Worm (Caenorhabditis elegans): ENCODE results near the gene srx-86.

- TF ChIP-seq hmg-4 (GFP tag; optimal IDR thresholded peaks at IDR 0.05) (no peak), tbx-37 (GFP tag; conservative IDR thresholded peaks at IDR 0.05) (no peak), ceh-13 (GFP tag; optimal IDR thresholded peaks at IDR 0.05) (no peak), hnd-1 (tag; optimal IDR thresholded peaks at IDR 0.05) (no peak), hmbx-1 (tag; optimal IDR thresholded peaks at IDR 0.05) (no peak), F13C5.2 (tag; optimal IDR thresholded peaks at IDR 0.05) (no peak), tbx-11 (GFP tag; IDR thresholded peaks at IDR 0.05) (no peak)
Measured at ce11 chrV:11562643-11563042, at the start of gene srx-86.
